Worm (Caenorhabditis elegans): ENCODE measurements around the gene srab-14.

DNA sequence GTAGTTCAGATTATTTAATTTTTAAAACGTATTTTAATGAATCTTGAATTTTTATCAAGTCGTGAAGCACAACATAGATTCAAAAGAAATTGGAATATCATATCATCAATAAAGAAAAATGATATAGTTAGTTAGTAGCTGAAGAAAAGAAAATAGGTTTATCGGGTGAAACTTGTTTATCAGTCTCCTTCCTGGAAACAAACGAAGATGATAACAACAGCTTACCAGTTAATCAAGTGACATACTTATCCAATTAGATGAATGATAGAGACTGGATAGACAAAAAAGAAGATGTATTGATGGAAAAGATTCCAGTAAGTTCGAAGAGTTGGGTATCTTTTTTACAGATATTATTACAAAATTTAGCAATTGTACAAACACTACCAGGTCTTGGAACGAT lies 43.7 kb upstream of the srab-14 start:
- TF ChIP-seq pat-9 (tag; optimal IDR thresholded peaks at IDR 0.05) (no peak), nhr-11 (tag; optimal IDR thresholded peaks at IDR 0.05) (no peak), sdc-2 (tag; optimal IDR thresholded peaks at IDR 0.05) (no peak), pha-4 (tag; optimal IDR thresholded peaks at IDR 0.05) (no peak), ref-2 (tag; optimal IDR thresholded peaks at IDR 0.05) (no peak), madf-2 (tag; optimal IDR thresholded peaks at IDR 0.05) (no peak), pqm-1 (tag; optimal IDR thresholded peaks at IDR 0.05) (no peak), elt-2 (tag; optimal IDR thresholded peaks at IDR 0.05) (no peak), lin-11 (tag; optimal IDR thresholded peaks at IDR 0.05) (no peak), ama-1 (optimal IDR thresholded peaks at IDR 0.05) (no peak), hlh-30 (tag; optimal IDR thresholded peaks at IDR 0.05; ENCODE audit: insufficient read depth) (no peak), ceh-6 (GFP tag; optimal IDR thresholded peaks at IDR 0.05) (no peak), nfya-1 (tag; optimal IDR thresholded peaks at IDR 0.05) (no peak), tbx-2 (tag; optimal IDR thresholded peaks at IDR 0.05) (no peak)

Data from whole organism, late embryonic.